Fruit fly (Drosophila melanogaster) whole organism, wandering third instar larva: ENCODE results near the gene okr.

Experiments used
- Hr78 ChIP-seq: fragments of >200 bp; optimal IDR thresholded peaks from 2 replicates; lab custom pipeline; 2017; ENCODE audit warnings: missing biosample characterization, missing genetic modification characterization
- brk ChIP-seq: fragments of 200-800 bp; sonication (Bioruptor generic); optimal IDR thresholded peaks from 2 replicates; lab custom pipeline; 2016; ENCODE audit warnings: missing biosample characterization, mild to moderate bottlenecking, missing genetic modification characterization
- dmrt93B ChIP-seq: fragments of 200-800 bp; sonication (Bioruptor generic); optimal IDR thresholded peaks from 2 replicates; lab custom pipeline; 2018; ENCODE audit warnings: missing biosample characterization, mild to moderate bottlenecking, missing genetic modification characterization
- dsf ChIP-seq: sonication (Bioruptor generic); optimal IDR thresholded peaks from 2 replicates; lab custom pipeline; 2016; ENCODE audit warnings: missing biosample characterization, missing genetic modification characterization, borderline replicate concordance
- fru ChIP-seq: fragments of 200-800 bp; sonication (Bioruptor generic); optimal IDR thresholded peaks from 3 replicates; lab custom pipeline; 2016; ENCODE audit warnings: missing biosample characterization, mild to moderate bottlenecking, missing genetic modification characterization
- h ChIP-seq: fragments of 200-800 bp; sonication (Bioruptor generic); optimal IDR thresholded peaks from 3 replicates; lab custom pipeline; 2016; ENCODE audit warnings: missing biosample characterization, mild to moderate bottlenecking, missing genetic modification characterization
- psq ChIP-seq: fragments of 200-800 bp; sonication (Bioruptor generic); optimal IDR thresholded peaks from 3 replicates; lab custom pipeline; 2017; ENCODE audit warnings: missing biosample characterization, mild to moderate bottlenecking, missing genetic modification characterization, moderate library complexity
- rgr ChIP-seq: fragments of 200-800 bp; sonication (Bioruptor generic); optimal IDR thresholded peaks from 3 replicates; lab custom pipeline; 2016; ENCODE audit warnings: missing biosample characterization, mild to moderate bottlenecking, missing genetic modification characterization

dm6 chr2L:2992664-2993174 lies at the start of gene okr, which contains the start of gene CG3558:
- TF ChIP-seq fru (GFP tag; lab: Kevin White, UChicago), result no peak
- no peak for TF ChIP-seq dmrt93B
- TF ChIP-seq Hr78 (GFP tag; lab: Kevin White, UChicago), result no peak
- TF ChIP-seq dsf (GFP tag; lab: Kevin White, UChicago), result no peak
- TF ChIP-seq brk (GFP tag; lab: Kevin White, UChicago), result no peak
- TF ChIP-seq psq (GFP tag; lab: Kevin White, UChicago), result no peak
- TF ChIP-seq h (GFP tag; lab: Kevin White, UChicago), result no peak
- TF ChIP-seq rgr (GFP tag; lab: Kevin White, UChicago), result no peak
